Worm (Caenorhabditis elegans) whole organism, L4 larva: ENCODE data around the gene Y45G5AM.4.

Source experiments
- D1046.2 ChIP-seq: fragments of 200-800 bp; sonication (Bioruptor generic); IDR thresholded peaks from 2 replicates; pipeline ENCODE4 v1.3.6; 2022; ENCODE audit warnings: missing genetic modification characterization, missing compliant biosample characterization
- F37D6.2 ChIP-seq: sonication (generic microtip); optimal IDR thresholded peaks from 2 replicates; lab custom pipeline; 2016; ENCODE audit warnings: mild to moderate bottlenecking, missing genetic modification characterization, missing compliant biosample characterization
- F44E2.7 ChIP-seq: fragments of 200-800 bp; sonication (Bioruptor generic); IDR thresholded peaks from 2 replicates; pipeline ENCODE4 v2.1.2; 2022; ENCODE audit warnings: missing genetic modification characterization, missing compliant biosample characterization
- F49E8.2 ChIP-seq: sonication (generic microtip); optimal IDR thresholded peaks from 2 replicates; lab custom pipeline; 2016; ENCODE audit warnings: missing compliant biosample characterization, mild to moderate bottlenecking, missing genetic modification characterization, borderline replicate concordance
- Y5F2A.4 ChIP-seq: fragments of 200-800 bp; sonication (Bioruptor generic); optimal IDR thresholded peaks from 2 replicates; lab custom pipeline; 2018; ENCODE audit warnings: mild to moderate bottlenecking, missing genetic modification characterization, missing compliant biosample characterization
- ama-1 ChIP-seq: fragments of 150-350 bp; optimal IDR thresholded peaks from 2 replicates; lab custom pipeline; 2014; ENCODE audit warnings: inconsistent platforms, mixed read lengths
- arid-1 ChIP-seq: fragments of 200-800 bp; sonication (Bioruptor generic); conservative IDR thresholded peaks from 2 replicates; pipeline ENCODE4 v1.3.6; 2022; ENCODE audit warnings: missing genetic modification reagents, missing genetic modification characterization, missing compliant biosample characterization
- ceh-44 ChIP-seq: fragments of 200-800 bp; sonication (Bioruptor generic); IDR thresholded peaks from 2 replicates; pipeline ENCODE4 v1.3.6; 2022; ENCODE audit warnings: missing genetic modification reagents, missing genetic modification characterization, missing compliant biosample characterization
- ceh-82 ChIP-seq: sonication (generic microtip); optimal IDR thresholded peaks from 2 replicates; lab custom pipeline; 2017; ENCODE audit warnings: missing biosample characterization, missing genetic modification characterization
- ces-1 ChIP-seq: fragments of 150-350 bp; sonication (generic microtip); optimal IDR thresholded peaks from 4 replicates; lab custom pipeline; 2014; ENCODE audit warnings: missing biosample characterization, missing genetic modification reagents, missing genetic modification characterization
- daf-19 ChIP-seq: fragments of 200-800 bp; sonication (Bioruptor generic); conservative IDR thresholded peaks from 2 replicates; pipeline ENCODE4 v1.3.6; 2022; ENCODE audit warnings: missing genetic modification characterization, missing compliant biosample characterization
- dmd-8 ChIP-seq: fragments of 200-800 bp; sonication (Bioruptor generic); IDR thresholded peaks from 2 replicates; pipeline ENCODE4 v1.3.6; 2022; ENCODE audit warnings: missing genetic modification characterization, missing compliant biosample characterization
- dmd-9 ChIP-seq: fragments of 200-800 bp; sonication (Bioruptor generic); IDR thresholded peaks from 2 replicates; pipeline ENCODE4 v1.3.6; 2022; ENCODE audit warnings: missing genetic modification reagents, missing genetic modification characterization, missing compliant biosample characterization
- duxl-1 ChIP-seq: sonication (generic microtip); optimal IDR thresholded peaks from 2 replicates; lab custom pipeline; 2016; ENCODE audit warnings: mild to moderate bottlenecking, missing genetic modification characterization, moderate library complexity, missing compliant biosample characterization; ENCODE audit not compliant: poor library complexity
- dve-1 ChIP-seq: sonication (generic microtip); optimal IDR thresholded peaks from 2 replicates; lab custom pipeline; 2017; ENCODE audit warnings: antibody characterized with exemption, mild to moderate bottlenecking, missing genetic modification characterization, missing compliant biosample characterization; ENCODE audit not compliant: insufficient read depth
- hlh-11 ChIP-seq: fragments of 200-800 bp; sonication (Bioruptor generic); optimal IDR thresholded peaks from 2 replicates; lab custom pipeline; 2018; ENCODE audit warnings: mild to moderate bottlenecking, missing genetic modification characterization, missing compliant biosample characterization
- hmg-1.1 ChIP-seq: fragments of 200-800 bp; sonication (Bioruptor generic); IDR thresholded peaks from 2 replicates; pipeline ENCODE4 v1.3.6; 2022; ENCODE audit warnings: missing genetic modification reagents, missing genetic modification characterization, missing compliant biosample characterization
- lim-7 ChIP-seq: fragments of 200-800 bp; sonication (Bioruptor generic); IDR thresholded peaks from 2 replicates; pipeline ENCODE4 v1.3.6; 2022; ENCODE audit warnings: missing genetic modification characterization, missing compliant biosample characterization
- lin-15B ChIP-seq: fragments of 150-350 bp; sonication (generic microtip); optimal IDR thresholded peaks from 3 replicates; lab custom pipeline; 2014; ENCODE audit warnings: missing biosample characterization, missing genetic modification characterization
- lin-38 ChIP-seq: fragments of 200-800 bp; sonication (Bioruptor generic); IDR thresholded peaks from 2 replicates; pipeline ENCODE4 v1.3.6; 2022; ENCODE audit warnings: missing genetic modification reagents, missing genetic modification characterization, missing compliant biosample characterization
- lir-3 ChIP-seq: sonication (generic microtip); optimal IDR thresholded peaks from 2 replicates; lab custom pipeline; 2016; ENCODE audit warnings: mild to moderate bottlenecking, missing genetic modification characterization, missing compliant biosample characterization
- lsy-2 ChIP-seq, 2 experiments: fragments of 150-350 bp in 1 of 2; sonication (generic microtip) in 1 of 2; optimal IDR thresholded peaks; 2 replicates each; lab custom pipeline; 2014 to 2017; ENCODE audit warnings: missing biosample characterization in 2 of 2, missing genetic modification characterization in 2 of 2
- madf-5 ChIP-seq, 2 experiments: fragments of 200-800 bp; sonication (Bioruptor generic); IDR thresholded peaks; 2 replicates each; pipeline ENCODE4 v1.3.6; 2022; ENCODE audit warnings: missing compliant biosample characterization in 2 of 2, missing genetic modification characterization in 2 of 2
- mep-1 ChIP-seq: fragments of 150-350 bp; sonication (generic microtip); optimal IDR thresholded peaks from 3 replicates; lab custom pipeline; 2014; ENCODE audit warnings: missing biosample characterization, missing genetic modification characterization
- nhr-102 ChIP-seq: sonication (generic microtip); optimal IDR thresholded peaks from 2 replicates; lab custom pipeline; 2016; ENCODE audit warnings: mild to moderate bottlenecking, missing genetic modification characterization, moderate library complexity, missing compliant biosample characterization
- nhr-111 ChIP-seq: fragments of 200-800 bp; sonication (Bioruptor generic); optimal IDR thresholded peaks from 2 replicates; lab custom pipeline; 2018; ENCODE audit warnings: mild to moderate bottlenecking, missing genetic modification characterization, missing compliant biosample characterization
- nhr-25 ChIP-seq: sonication (generic microtip); optimal IDR thresholded peaks from 2 replicates; lab custom pipeline; 2017; ENCODE audit warnings: missing genetic modification characterization, mild to moderate bottlenecking, missing compliant biosample characterization, antibody characterized with exemption, moderate library complexity, borderline replicate concordance; ENCODE audit not compliant: insufficient read depth
- nhr-48 ChIP-seq: sonication (generic microtip); optimal IDR thresholded peaks from 2 replicates; lab custom pipeline; 2016; ENCODE audit warnings: mild to moderate bottlenecking, missing genetic modification characterization, missing compliant biosample characterization
- saeg-2 ChIP-seq: fragments of 200-800 bp; sonication (Bioruptor generic); IDR thresholded peaks from 2 replicates; pipeline ENCODE4 v1.3.6; 2022; ENCODE audit warnings: missing genetic modification reagents, missing genetic modification characterization, missing compliant biosample characterization
- set-16 ChIP-seq: fragments of 200-800 bp; sonication (Bioruptor generic); IDR thresholded peaks from 2 replicates; pipeline ENCODE4 v1.3.6; 2022; ENCODE audit warnings: missing genetic modification reagents, missing genetic modification characterization, missing compliant biosample characterization
- snpc-1.2 ChIP-seq: fragments of 200-800 bp; sonication (Bioruptor generic); IDR thresholded peaks from 2 replicates; pipeline ENCODE4 v1.3.6; 2022; ENCODE audit warnings: missing genetic modification reagents, missing genetic modification characterization, missing compliant biosample characterization
- spr-1 ChIP-seq: sonication (generic microtip); optimal IDR thresholded peaks from 2 replicates; lab custom pipeline; 2016; ENCODE audit warnings: mild to moderate bottlenecking, missing genetic modification characterization, missing compliant biosample characterization
- unc-39 ChIP-seq: sonication (generic microtip); optimal IDR thresholded peaks from 2 replicates; lab custom pipeline; 2017; ENCODE audit warnings: missing biosample characterization, missing genetic modification characterization
- zag-1 ChIP-seq: fragments of 150-350 bp; optimal IDR thresholded peaks from 2 replicates; lab custom pipeline; 2014; ENCODE audit warnings: missing biosample characterization, missing genetic modification characterization
- zfp-2 ChIP-seq: sonication (generic microtip); optimal IDR thresholded peaks from 2 replicates; lab custom pipeline; 2016; ENCODE audit warnings: mild to moderate bottlenecking, missing genetic modification characterization, missing compliant biosample characterization
- zfp-3 ChIP-seq: fragments of 200-800 bp; sonication (Bioruptor generic); conservative IDR thresholded peaks from 2 replicates; pipeline ENCODE4 v1.3.6; 2022; ENCODE audit warnings: missing genetic modification reagents, missing genetic modification characterization, missing compliant biosample characterization
- ztf-7 ChIP-seq: fragments of 150-350 bp; optimal IDR thresholded peaks from 2 replicates; lab custom pipeline; 2014; ENCODE audit warnings: missing biosample characterization, missing genetic modification characterization

The Y45G5AM.4 gene

ce11 chrV:4131471-4131939 is 31.5 kb upstream of the Y45G5AM.4 start, which contains the start of gene nhr-57 (continued):
- TF ChIP-seq ces-1 (GFP tag; lab: Kevin White, UChicago) (no peak), Y5F2A.4 (GFP tag; lab: Kevin White, UChicago) (no peak), hmg-1.1 (no peak), dmd-9 (GFP tag; lab: Robert Waterston, UW) (no peak), hlh-11 (peak; percentile 93), zag-1 (no peak), zfp-2 (tag; lab: Kevin White, UChicago) (no peak), zfp-3 (GFP tag; lab: Robert Waterston, UW) (no peak), F37D6.2 (no peak), ztf-7 (tag; lab: Kevin White, UChicago) (peak; percentile 11), snpc-1.2 (GFP tag; lab: Robert Waterston, UW) (no peak), dmd-8 (GFP tag; lab: Robert Waterston, UW) (0 out of 2 replicates have a peak, but pooled peaks have one; percentile 14), saeg-2 (GFP tag; lab: Robert Waterston, UW) (0 out of 2 replicates have a peak, but pooled peaks have one; percentile 54), ceh-44 (GFP tag; lab: Robert Waterston, UW) (no peak), mep-1 (tag; lab: Kevin White, UChicago) (no peak), nhr-48 (peak; percentile 91), spr-1 (tag; lab: Kevin White, UChicago) (no peak), ceh-82 (tag; lab: Kevin White, UChicago) (no peak), nhr-102 (tag; lab: Kevin White, UChicago) (peak; percentile 65), lir-3 (tag; lab: Kevin White, UChicago) (no peak), set-16 (GFP tag; lab: Robert Waterston, UW) (no peak), madf-5 (GFP tag; IDR thresholded peaks at IDR 0.05; lab: Robert Waterston, UW) (no peak), lin-38 (GFP tag; lab: Robert Waterston, UW) (no peak), lsy-2 (tag; optimal IDR thresholded peaks at IDR 0.05; lab: Kevin White, UChicago) (no peak), duxl-1 (tag; lab: Kevin White, UChicago) (no peak), unc-39 (tag; lab: Kevin White, UChicago) (no peak), lin-15B (tag; lab: Kevin White, UChicago) (no peak), nhr-25 (tag; lab: Kevin White, UChicago) (peak; percentile 62), dve-1 (tag; lab: Kevin White, UChicago) (peak; percentile 85)

- TF ChIP-seq lim-7 (GFP tag; lab: Robert Waterston, UW) (no peak), nhr-111 (GFP tag; lab: Kevin White, UChicago) (no peak), ama-1 (lab: Kevin White, UChicago) (no peak)
Observed at ce11 chrV:4134728-4135127, 28.3 kb upstream of the Y45G5AM.4 start, which contains the start of gene lgc-1. Gene lgc-1, plus strand, starts transcription at chrV:4135028.

ce11 chrV:4138688-4139087 is 24.3 kb upstream of the Y45G5AM.4 start, which contains the start of gene lgc-29:
Gene lgc-29, plus strand, starts transcription at chrV:4138988.
- TF ChIP-seq daf-19 (GFP tag; lab: Robert Waterston, UW) (no peak), D1046.2 (GFP tag; lab: Robert Waterston, UW) (no peak), dve-1 (tag; lab: Kevin White, UChicago) (no peak), F44E2.7 (no peak), F49E8.2 (tag; lab: Kevin White, UChicago) (no peak), arid-1 (GFP tag; lab: Robert Waterston, UW) (no peak), snpc-1.2 (GFP tag; lab: Robert Waterston, UW) (no peak)
